Worm (Caenorhabditis elegans) whole organism, late embryonic: ENCODE results near the gene lig-4.

Experiments used
- C08G9.2 ChIP-seq: sonication (generic microtip); optimal IDR thresholded peaks from 2 replicates; lab custom pipeline; 2016; ENCODE audit warnings: mild to moderate bottlenecking, missing genetic modification characterization, moderate library complexity, missing compliant biosample characterization
- K02D7.2 ChIP-seq: sonication (generic microtip); optimal IDR thresholded peaks from 2 replicates; lab custom pipeline; 2017; ENCODE audit warnings: mild to moderate bottlenecking, missing genetic modification characterization, missing compliant biosample characterization
- K09A11.1 ChIP-seq: sonication (generic microtip); optimal IDR thresholded peaks from 2 replicates; lab custom pipeline; 2017; ENCODE audit warnings: antibody characterized with exemption, mild to moderate bottlenecking, missing genetic modification characterization, missing compliant biosample characterization; ENCODE audit not compliant: insufficient read depth
- T23F11.4 ChIP-seq: fragments of 200-800 bp; sonication (Bioruptor generic); optimal IDR thresholded peaks from 2 replicates; lab custom pipeline; 2018; ENCODE audit warnings: mild to moderate bottlenecking, missing genetic modification characterization, missing compliant biosample characterization
- Y22D7AL.16 ChIP-seq: sonication (generic microtip); optimal IDR thresholded peaks from 2 replicates; lab custom pipeline; 2016; ENCODE audit warnings: missing genetic modification characterization, missing compliant biosample characterization
- ahr-1 ChIP-seq: sonication (generic microtip); optimal IDR thresholded peaks from 2 replicates; lab custom pipeline; 2016; ENCODE audit warnings: missing genetic modification characterization, missing compliant biosample characterization
- ama-1 ChIP-seq: fragments of 150-350 bp; optimal IDR thresholded peaks from 2 replicates; lab custom pipeline; 2014
- ceh-18 ChIP-seq: sonication (generic microtip); optimal IDR thresholded peaks from 2 replicates; lab custom pipeline; 2016; ENCODE audit warnings: missing genetic modification characterization, missing compliant biosample characterization
- ceh-19 ChIP-seq: fragments of 200-800 bp; sonication (Bioruptor generic); optimal IDR thresholded peaks from 2 replicates; lab custom pipeline; 2018; ENCODE audit warnings: mild to moderate bottlenecking, missing genetic modification characterization, missing compliant biosample characterization
- ceh-24 ChIP-seq: sonication (generic microtip); optimal IDR thresholded peaks from 2 replicates; lab custom pipeline; 2016; ENCODE audit warnings: mild to moderate bottlenecking, missing genetic modification characterization, missing compliant biosample characterization
- ceh-30 ChIP-seq: fragments of 150-350 bp; optimal IDR thresholded peaks from 2 replicates; lab custom pipeline; 2014; ENCODE audit warnings: missing biosample characterization, missing genetic modification characterization
- ceh-34 ChIP-seq: sonication (generic microtip); optimal IDR thresholded peaks from 2 replicates; lab custom pipeline; 2016; ENCODE audit warnings: mild to moderate bottlenecking, missing genetic modification characterization, missing compliant biosample characterization
- ceh-48 ChIP-seq: sonication (generic microtip); optimal IDR thresholded peaks from 2 replicates; lab custom pipeline; 2016; ENCODE audit warnings: missing genetic modification characterization, inconsistent platforms, missing compliant biosample characterization
- ceh-6 ChIP-seq: fragments of 200-800 bp; sonication (Bioruptor generic); optimal IDR thresholded peaks from 2 replicates; lab custom pipeline; 2018; ENCODE audit warnings: mild to moderate bottlenecking, missing genetic modification characterization, missing compliant biosample characterization
- che-1 ChIP-seq: sonication (generic microtip); optimal IDR thresholded peaks from 2 replicates; lab custom pipeline; 2016; ENCODE audit warnings: mild to moderate bottlenecking, missing genetic modification characterization, missing compliant biosample characterization
- dve-1 ChIP-seq: sonication (generic microtip); optimal IDR thresholded peaks from 2 replicates; lab custom pipeline; 2017; ENCODE audit warnings: antibody characterized with exemption, mild to moderate bottlenecking, missing genetic modification characterization, missing compliant biosample characterization
- elt-2 ChIP-seq: sonication (generic microtip); optimal IDR thresholded peaks from 2 replicates; lab custom pipeline; 2016; ENCODE audit warnings: missing genetic modification reagents, missing genetic modification characterization, missing compliant biosample characterization
- fkh-10 ChIP-seq: fragments of 150-350 bp; optimal IDR thresholded peaks from 2 replicates; lab custom pipeline; 2014; ENCODE audit warnings: missing biosample characterization, missing genetic modification reagents, missing genetic modification characterization
- fkh-6 ChIP-seq: sonication (generic microtip); optimal IDR thresholded peaks from 2 replicates; lab custom pipeline; 2016; ENCODE audit warnings: missing genetic modification characterization, missing compliant biosample characterization
- gmeb-2 ChIP-seq: sonication (generic microtip); optimal IDR thresholded peaks from 2 replicates; lab custom pipeline; 2016; ENCODE audit warnings: missing genetic modification characterization, inconsistent platforms, missing compliant biosample characterization
- hlh-13 ChIP-seq: fragments of 200-800 bp; sonication (Bioruptor generic); optimal IDR thresholded peaks from 2 replicates; lab custom pipeline; 2018; ENCODE audit warnings: mild to moderate bottlenecking, missing genetic modification characterization, missing compliant biosample characterization
- hlh-8 ChIP-seq: sonication (generic microtip); optimal IDR thresholded peaks from 2 replicates; lab custom pipeline; 2016; ENCODE audit warnings: missing genotype, missing genetic modification characterization, missing compliant biosample characterization
- lim-6 ChIP-seq: sonication (generic microtip); optimal IDR thresholded peaks from 2 replicates; lab custom pipeline; 2016; ENCODE audit warnings: missing genetic modification characterization, missing compliant biosample characterization
- odd-2 ChIP-seq: sonication (generic microtip); optimal IDR thresholded peaks from 2 replicates; lab custom pipeline; 2017; ENCODE audit warnings: antibody characterized with exemption, mild to moderate bottlenecking, missing genetic modification characterization, missing compliant biosample characterization
- pat-9 ChIP-seq: fragments of 200-800 bp; sonication (Bioruptor generic); optimal IDR thresholded peaks from 2 replicates; lab custom pipeline; 2018; ENCODE audit warnings: mild to moderate bottlenecking, missing genetic modification characterization, moderate library complexity, missing compliant biosample characterization
- pha-2 ChIP-seq: sonication (generic microtip); optimal IDR thresholded peaks from 2 replicates; lab custom pipeline; 2017; ENCODE audit warnings: mild to moderate bottlenecking, missing genetic modification characterization, missing compliant biosample characterization
- pha-4 ChIP-seq: fragments of 150-350 bp; optimal IDR thresholded peaks from 2 replicates; lab custom pipeline; 2018; ENCODE audit warnings: missing biosample characterization, missing genetic modification reagents, missing genetic modification characterization
- pros-1 ChIP-seq: fragments of 150-350 bp; optimal IDR thresholded peaks from 2 replicates; lab custom pipeline; 2014; ENCODE audit warnings: missing biosample characterization, missing genetic modification reagents, missing genetic modification characterization
- ref-2 ChIP-seq: sonication (generic microtip); optimal IDR thresholded peaks from 2 replicates; lab custom pipeline; 2016; ENCODE audit warnings: missing genetic modification characterization, missing compliant biosample characterization
- sox-4 ChIP-seq: sonication (generic microtip); optimal IDR thresholded peaks from 2 replicates; lab custom pipeline; 2017; ENCODE audit warnings: mild to moderate bottlenecking, missing genetic modification characterization, inconsistent platforms, missing compliant biosample characterization
- ttx-3 ChIP-seq: sonication (generic microtip); optimal IDR thresholded peaks from 2 replicates; lab custom pipeline; 2016; ENCODE audit warnings: missing genetic modification reagents, missing genetic modification characterization, missing compliant biosample characterization
- unc-3 ChIP-seq, 2 experiments: fragments of 200-800 bp in 1 of 2; sonication (Bioruptor generic) in 1 of 2; sonication (generic microtip) in 1 of 2; conservative IDR thresholded peaks in 1 of 2; optimal IDR thresholded peaks in 1 of 2; 2 replicates each; pipeline versions ENCODE4 v1.3.6 to Lab custom; 2016 to 2022; ENCODE audit warnings: missing compliant biosample characterization in 2 of 2, missing genetic modification characterization in 2 of 2, missing genetic modification reagents in 1 of 2
- unc-55 ChIP-seq: sonication (generic microtip); optimal IDR thresholded peaks from 2 replicates; lab custom pipeline; 2017; ENCODE audit warnings: missing biosample characterization, missing genetic modification reagents, missing genetic modification characterization
- unc-86 ChIP-seq: sonication (generic microtip); optimal IDR thresholded peaks from 2 replicates; lab custom pipeline; 2016; ENCODE audit warnings: missing genetic modification characterization, missing compliant biosample characterization
- ztf-16 ChIP-seq: sonication (generic microtip); optimal IDR thresholded peaks from 2 replicates; lab custom pipeline; 2017; ENCODE audit warnings: missing genetic modification characterization, missing compliant biosample characterization

lig-4 gene

ce11 chrIII:7535347-7535746 is 14.1 kb downstream of the lig-4 start:
- TF ChIP-seq unc-3 (GFP tag; conservative IDR thresholded peaks at IDR 0.05; lab: Robert Waterston, UW) = no peak
- no peak for TF ChIP-seq unc-3 (tag; optimal IDR thresholded peaks at IDR 0.05; lab: Kevin White, UChicago)
- no peak for TF ChIP-seq ceh-24 (tag; lab: Kevin White, UChicago)
- no peak for TF ChIP-seq elt-2 (tag; lab: Kevin White, UChicago)
- no peak for TF ChIP-seq C08G9.2 (tag; lab: Kevin White, UChicago)
- no peak for TF ChIP-seq unc-86 (tag; lab: Kevin White, UChicago)
- no peak for TF ChIP-seq K09A11.1 (tag; lab: Kevin White, UChicago)
- TF ChIP-seq hlh-13 (GFP tag; lab: Kevin White, UChicago) = no peak
- no peak for TF ChIP-seq pat-9 (tag; lab: Kevin White, UChicago)
- TF ChIP-seq ceh-48 (tag; lab: Kevin White, UChicago) = no peak
- no peak for TF ChIP-seq ceh-19 (GFP tag; lab: Kevin White, UChicago)
- no peak for TF ChIP-seq pros-1 (tag; lab: Kevin White, UChicago)
- TF ChIP-seq fkh-10 (GFP tag; lab: Kevin White, UChicago) = no peak
- no peak for TF ChIP-seq ref-2
- no peak for TF ChIP-seq pha-4 (tag; lab: Kevin White, UChicago)
- TF ChIP-seq ttx-3 (tag; lab: Kevin White, UChicago) = no peak
- TF ChIP-seq ahr-1 = no peak
- TF ChIP-seq T23F11.4 (GFP tag; lab: Kevin White, UChicago) = no peak
- TF ChIP-seq ceh-34 (tag; lab: Kevin White, UChicago) = no peak

DNA sequence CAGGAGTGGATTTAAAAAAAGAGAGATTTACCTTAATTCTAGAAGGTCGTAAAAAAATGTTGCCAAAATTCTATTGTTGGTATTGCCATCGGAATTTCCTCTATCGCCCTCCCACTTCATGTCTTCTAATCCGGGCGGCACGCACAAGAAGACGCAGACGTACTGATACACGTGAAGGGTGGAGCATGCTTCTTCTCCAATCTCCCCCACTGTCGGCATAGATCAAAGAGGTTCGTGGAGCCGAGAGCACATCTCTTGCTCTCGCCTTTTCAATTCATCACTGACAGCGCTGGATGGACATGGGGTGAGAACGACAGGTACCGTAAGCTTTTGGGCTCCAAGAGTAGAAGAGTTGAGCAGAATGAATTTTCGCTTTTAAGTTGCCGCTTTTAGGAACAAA is 15.3 kb downstream of the lig-4 start, which contains the start of gene lin-39:
lin-39 (minus strand) TSS at position 74 of the 400 bp plus-strand sequence.
- no peak for TF ChIP-seq hlh-8 (tag; lab: Kevin White, UChicago)
- TF ChIP-seq ceh-34 (tag; lab: Kevin White, UChicago) = no peak
- no peak for TF ChIP-seq sox-4 (tag; lab: Kevin White, UChicago)
- TF ChIP-seq ceh-6 (GFP tag; lab: Kevin White, UChicago) = no peak
- no peak for TF ChIP-seq ceh-18 (tag; lab: Kevin White, UChicago)
- TF ChIP-seq K02D7.2 (tag; lab: Kevin White, UChicago) = no peak
- no peak for TF ChIP-seq unc-86 (tag; lab: Kevin White, UChicago)
- TF ChIP-seq ceh-48 (tag; lab: Kevin White, UChicago) = no peak
- TF ChIP-seq ttx-3 (tag; lab: Kevin White, UChicago) = no peak
- TF ChIP-seq lim-6 (tag; lab: Kevin White, UChicago) = no peak
- TF ChIP-seq fkh-6 (tag; lab: Kevin White, UChicago) = no peak
- TF ChIP-seq ztf-16 (tag; lab: Kevin White, UChicago) = no peak
- TF ChIP-seq gmeb-2 = no peak
- no peak for TF ChIP-seq ceh-30 (tag; lab: Kevin White, UChicago)
- TF ChIP-seq Y22D7AL.16 (tag; lab: Kevin White, UChicago) = no peak
- TF ChIP-seq pat-9 (tag; lab: Kevin White, UChicago) = no peak
- TF ChIP-seq ama-1 = no peak
- TF ChIP-seq, all 69 proteins: peak for 0

ce11 chrIII:7542037-7542436 is 20.8 kb downstream of the lig-4 start:
- TF ChIP-seq gmeb-2 = no peak
- no peak for TF ChIP-seq che-1 (tag; lab: Kevin White, UChicago)
- no peak for TF ChIP-seq odd-2
- peak; percentile 94 for TF ChIP-seq elt-2 (tag; lab: Kevin White, UChicago)

DNA sequence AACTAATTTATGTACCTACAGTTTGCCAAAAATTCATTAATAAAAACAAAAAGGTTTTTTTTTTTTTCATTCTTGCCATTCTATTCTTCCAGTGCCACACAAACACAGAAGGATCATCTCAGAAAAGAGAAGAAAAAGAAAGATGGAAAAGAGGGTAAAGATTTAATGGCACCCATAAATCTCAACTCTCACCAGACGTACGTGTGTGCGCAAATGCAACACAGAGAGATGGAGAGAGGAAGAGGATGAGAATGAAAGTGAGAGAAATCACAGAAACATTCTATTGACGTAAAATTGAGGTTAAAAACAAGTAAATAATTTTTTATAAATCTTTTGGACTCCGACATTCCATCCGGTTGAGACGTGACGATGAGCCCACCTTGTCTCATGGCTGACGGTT is 22.9 kb downstream of the lig-4 start:
- TF ChIP-seq ceh-18 (tag; lab: Kevin White, UChicago) (peak; percentile 6), pha-2 (no peak), hlh-13 (GFP tag; lab: Kevin White, UChicago) (no peak), dve-1 (tag; lab: Kevin White, UChicago) (no peak), ttx-3 (tag; lab: Kevin White, UChicago) (no peak), ceh-24 (tag; lab: Kevin White, UChicago) (no peak), ceh-34 (tag; lab: Kevin White, UChicago) (no peak), unc-55 (GFP tag; lab: Kevin White, UChicago) (peak; percentile 80)
